Worm (Caenorhabditis elegans): ENCODE results near the gene vit-1.

- no peak for TF ChIP-seq nhr-129 (tag; optimal IDR thresholded peaks at IDR 0.05)
- TF ChIP-seq lin-13 (GFP tag; optimal IDR thresholded peaks at IDR 0.05) = no peak
- no peak for TF ChIP-seq ama-1 (optimal IDR thresholded peaks at IDR 0.05)
- TF ChIP-seq unc-55 (GFP tag; optimal IDR thresholded peaks at IDR 0.05) = no peak
- TF ChIP-seq R02D3.7 (tag; optimal IDR thresholded peaks at IDR 0.05) = no peak
- no peak for TF ChIP-seq lsy-2 (tag; optimal IDR thresholded peaks at IDR 0.05)
Measured at ce11 chrX:7745386-7745785, 17.7 kb downstream of the vit-1 start.

Data from whole organism, L2 larva.